Fruit fly (Drosophila melanogaster) whole organism, pupa: ENCODE measurements around the gene vri.

Experiments
- CG10348 ChIP-seq: fragments of 200-800 bp; sonication (Bioruptor generic); IDR thresholded peaks from 2 replicates; pipeline ENCODE4 v1.3.6; 2022; ENCODE audit warnings: missing biosample characterization, missing genetic modification characterization
- CG12605 ChIP-seq: fragments of 200-800 bp; sonication (Bioruptor generic); IDR thresholded peaks from 2 replicates; pipeline ENCODE4 v1.3.6; 2022; ENCODE audit warnings: missing biosample characterization, missing genetic modification characterization
- CG13204 ChIP-seq: fragments of 200-800 bp; sonication (Bioruptor generic); optimal IDR thresholded peaks from 2 replicates; lab custom pipeline; 2018; ENCODE audit warnings: missing biosample characterization, mild to moderate bottlenecking, missing genetic modification characterization, moderate library complexity
- CG14655 ChIP-seq: fragments of 200-800 bp; sonication (Bioruptor generic); optimal IDR thresholded peaks from 3 replicates; lab custom pipeline; 2017; ENCODE audit warnings: mild to moderate bottlenecking, missing biosample characterization, missing genetic modification reagents, missing genetic modification characterization
- CG15710 ChIP-seq: fragments of 200-800 bp; sonication (Bioruptor generic); optimal IDR thresholded peaks from 2 replicates; lab custom pipeline; 2018; ENCODE audit warnings: missing biosample characterization, mild to moderate bottlenecking, missing genetic modification characterization, moderate library complexity
- CG17806 ChIP-seq: fragments of 200-800 bp; sonication (Bioruptor generic); optimal IDR thresholded peaks from 2 replicates; lab custom pipeline; 2018; ENCODE audit warnings: missing biosample characterization, mild to moderate bottlenecking, missing genetic modification characterization, moderate library complexity
- CG32121 ChIP-seq: fragments of 200-800 bp; sonication (Bioruptor generic); IDR thresholded peaks from 2 replicates; pipeline ENCODE4 v1.3.6; 2022; ENCODE audit warnings: missing biosample characterization, missing genetic modification characterization
- CG34367 ChIP-seq: fragments of 200-800 bp; sonication (Bioruptor generic); optimal IDR thresholded peaks from 2 replicates; lab custom pipeline; 2018; ENCODE audit warnings: missing biosample characterization, mild to moderate bottlenecking, missing genetic modification characterization
- CG4496 ChIP-seq: fragments of 200-800 bp; sonication (Bioruptor generic); IDR thresholded peaks from 3 replicates; pipeline ENCODE4 v1.3.6; 2022; ENCODE audit warnings: missing biosample characterization, missing genetic modification characterization
- CG8159 ChIP-seq: fragments of 200-800 bp; sonication (Bioruptor generic); optimal IDR thresholded peaks from 3 replicates; lab custom pipeline; 2018; ENCODE audit warnings: missing biosample characterization, mild to moderate bottlenecking, missing genetic modification characterization, moderate library complexity
- CG8301 ChIP-seq: fragments of 200-800 bp; sonication (Bioruptor generic); optimal IDR thresholded peaks from 2 replicates; lab custom pipeline; 2018; ENCODE audit warnings: missing biosample characterization, mild to moderate bottlenecking, missing genetic modification characterization
- CG9948 ChIP-seq: fragments of 200-800 bp; sonication (Bioruptor generic); optimal IDR thresholded peaks from 2 replicates; lab custom pipeline; 2018; ENCODE audit warnings: missing biosample characterization, mild to moderate bottlenecking, missing genetic modification characterization, moderate library complexity
- D1 ChIP-seq: fragments of 200-800 bp; sonication (Bioruptor generic); optimal IDR thresholded peaks from 2 replicates; lab custom pipeline; 2018; ENCODE audit warnings: missing biosample characterization, mild to moderate bottlenecking, missing genetic modification characterization, moderate library complexity
- EcR ChIP-seq: fragments of 200-800 bp; sonication (Bioruptor generic); optimal IDR thresholded peaks from 3 replicates; lab custom pipeline; 2019; ENCODE audit warnings: missing biosample characterization, missing genetic modification characterization, mild to moderate bottlenecking, moderate library complexity, missing genetic modification reagents
- Ets98B ChIP-seq: fragments of 200-800 bp; sonication (Bioruptor generic); IDR thresholded peaks from 2 replicates; pipeline ENCODE4 v1.3.6; 2022; ENCODE audit warnings: missing biosample characterization, missing genetic modification characterization
- Pif1A ChIP-seq: fragments of 200-800 bp; sonication (Bioruptor generic); optimal IDR thresholded peaks from 3 replicates; lab custom pipeline; 2016; ENCODE audit warnings: missing biosample characterization, missing genetic modification characterization
- Pif1B ChIP-seq: fragments of 200-800 bp; sonication (Bioruptor generic); optimal IDR thresholded peaks from 3 replicates; lab custom pipeline; 2016; ENCODE audit warnings: missing biosample characterization, missing genetic modification characterization
- Snoo ChIP-seq: fragments of 200-800 bp; sonication (Bioruptor generic); optimal IDR thresholded peaks from 3 replicates; lab custom pipeline; 2017; ENCODE audit warnings: missing biosample characterization, mild to moderate bottlenecking, missing genetic modification characterization, inconsistent platforms
- fd96Ca ChIP-seq: fragments of 200-800 bp; sonication (Bioruptor generic); IDR thresholded peaks from 3 replicates; pipeline ENCODE4 v1.3.6; 2022; ENCODE audit warnings: missing biosample characterization, missing genetic modification characterization
- gl ChIP-seq: fragments of 200-800 bp; sonication (Bioruptor generic); optimal IDR thresholded peaks from 2 replicates; lab custom pipeline; 2018; ENCODE audit warnings: missing biosample characterization, mild to moderate bottlenecking, missing genetic modification characterization
- rn ChIP-seq: fragments of 200-800 bp; sonication (Bioruptor generic); IDR thresholded peaks from 2 replicates; pipeline ENCODE4 v1.3.6; 2022; ENCODE audit warnings: missing biosample characterization, missing genetic modification characterization

vri gene

DNA sequence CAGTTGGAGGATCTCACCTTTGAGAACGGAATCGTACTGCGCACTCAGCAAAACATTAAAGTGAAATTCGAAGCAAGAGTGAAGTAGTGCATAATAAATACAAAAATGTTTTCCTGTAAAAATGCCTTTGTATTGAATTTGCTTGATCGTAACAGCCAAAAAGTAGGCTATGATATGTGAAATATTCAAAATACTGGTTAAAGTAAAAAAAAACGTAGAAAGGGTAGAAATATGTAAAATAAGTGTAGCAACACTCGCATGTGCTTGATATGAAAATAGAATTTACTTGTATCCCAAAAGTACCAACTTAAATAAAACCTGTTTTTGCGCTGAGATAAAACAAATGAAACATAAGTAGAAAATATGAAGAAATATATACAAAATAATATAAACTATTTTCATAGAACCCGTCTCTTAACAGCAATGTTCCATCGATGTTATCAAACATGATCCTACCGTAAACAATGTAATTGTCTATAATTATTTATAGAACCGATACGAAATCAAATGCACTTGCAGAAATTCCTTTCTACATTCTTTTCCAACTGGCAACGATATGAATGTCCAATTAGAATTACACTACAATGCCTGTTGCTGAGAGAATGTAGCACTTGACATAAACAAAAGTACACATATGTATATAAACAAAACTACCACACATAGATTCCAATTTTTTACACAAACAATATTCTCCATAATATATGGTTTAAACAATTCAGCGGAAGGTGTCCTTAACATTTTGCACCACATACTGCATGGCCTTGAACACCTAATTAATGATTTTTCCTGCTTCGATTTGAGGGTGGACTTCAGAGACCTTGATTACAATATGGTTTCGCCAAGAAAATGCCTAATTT, 18.3 kb upstream of the vri start:
- TF ChIP-seq rn (GFP tag; lab: Robert Waterston, UW) (no peak), CG8301 (tag; lab: Kevin White, UChicago) (peak; percentile 40), CG9948 (peak; percentile 18), Pif1B (peak; percentile 28), fd96Ca (no peak), CG10348 (GFP tag; lab: Robert Waterston, UW) (no peak), CG17806 (peak; percentile 33), EcR (GFP tag; lab: Kevin White, UChicago) (no peak), CG4496 (GFP tag; lab: Robert Waterston, UW) (no peak), D1 (tag; lab: Kevin White, UChicago) (no peak), CG12605 (GFP tag; lab: Robert Waterston, UW) (no peak), CG13204 (no peak), CG8159 (no peak), Pif1A (GFP tag; lab: Kevin White, UChicago) (no peak), CG15710 (tag; lab: Kevin White, UChicago) (no peak), Snoo (tag; lab: Kevin White, UChicago) (no peak), CG34367 (peak; percentile 8)

DNA sequence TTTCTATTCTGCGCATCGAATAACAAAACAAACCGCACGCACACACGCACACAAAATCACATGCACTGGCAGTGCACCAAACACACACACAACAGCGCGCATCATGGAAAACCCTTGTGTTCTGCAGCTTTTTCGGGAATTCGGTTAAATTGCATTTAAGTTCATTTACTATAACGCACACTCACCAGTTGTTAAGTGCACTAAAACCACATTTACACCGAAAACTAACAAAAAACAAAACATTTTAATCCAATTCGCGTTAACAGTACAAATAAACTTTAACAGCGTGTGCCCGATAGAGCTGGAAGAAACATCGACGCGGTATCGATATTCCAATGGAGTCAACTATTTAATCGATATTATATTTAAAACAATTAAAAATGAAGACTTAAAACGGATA, 17.7 kb upstream of the vri start, which contains the start of gene tkv:
TSS of gene tkv (minus strand) at position 304 of the 400 bp plus-strand sequence.
- TF ChIP-seq CG8159 (no peak), CG9948 (no peak), CG32121 (GFP tag; lab: Robert Waterston, UW) (no peak), CG17806 (no peak), CG10348 (GFP tag; lab: Robert Waterston, UW) (no peak), CG14655 (no peak), CG4496 (GFP tag; lab: Robert Waterston, UW) (no peak), gl (tag; lab: Kevin White, UChicago) (no peak), rn (GFP tag; lab: Robert Waterston, UW) (no peak), Ets98B (GFP tag; lab: Robert Waterston, UW) (no peak), CG12605 (GFP tag; lab: Robert Waterston, UW) (no peak), Pif1B (no peak), D1 (tag; lab: Kevin White, UChicago) (no peak), CG13204 (no peak), CG34367 (no peak)
- TF ChIP-seq, all 21 proteins: peak for 0

DNA sequence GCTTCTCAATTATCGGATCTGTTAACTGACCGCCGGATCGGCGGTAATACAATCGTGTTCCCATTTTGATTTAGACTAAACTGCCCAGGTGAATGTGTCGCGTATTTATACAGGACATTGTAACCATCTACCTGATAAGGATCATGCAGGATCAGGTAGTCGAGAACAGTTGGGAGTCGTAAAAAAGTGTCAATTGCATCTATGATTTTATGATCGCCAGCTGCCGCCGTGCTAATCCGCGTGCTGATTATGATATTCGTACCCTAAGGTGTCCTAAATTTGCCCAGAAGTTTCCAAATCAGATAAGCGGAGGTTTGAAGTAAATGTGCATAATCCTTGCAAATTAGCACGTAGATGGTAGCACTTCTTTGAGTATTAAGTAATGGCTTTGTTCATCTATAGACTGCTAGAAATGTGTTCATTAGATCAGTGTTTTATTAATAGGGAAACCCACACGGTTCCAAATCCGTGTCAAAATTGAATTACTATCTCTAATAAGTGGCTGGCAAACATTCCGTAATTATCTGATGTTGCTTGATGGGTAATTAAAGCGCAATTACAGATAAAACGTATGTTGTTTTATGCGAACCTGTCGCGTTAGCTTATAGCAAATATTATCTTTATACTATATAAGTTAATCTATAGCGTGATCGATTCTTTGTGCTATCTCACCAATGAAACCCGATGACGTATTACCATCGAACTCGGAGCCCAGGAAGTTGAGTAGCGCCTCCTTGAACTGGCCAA, 11.3 kb upstream of the vri start:
- no peak for TF ChIP-seq CG4496 (GFP tag; lab: Robert Waterston, UW)
- TF ChIP-seq EcR (GFP tag; lab: Kevin White, UChicago) = no peak
- no peak for TF ChIP-seq Pif1B
- no peak for TF ChIP-seq CG8159
- no peak for TF ChIP-seq CG10348 (GFP tag; lab: Robert Waterston, UW)
- no peak for TF ChIP-seq CG17806
- no peak for TF ChIP-seq CG34367
- TF ChIP-seq gl (tag; lab: Kevin White, UChicago) = no peak
- TF ChIP-seq CG8301 (tag; lab: Kevin White, UChicago) = no peak
- no peak for TF ChIP-seq Snoo (tag; lab: Kevin White, UChicago)
- no peak for TF ChIP-seq CG15710 (tag; lab: Kevin White, UChicago)
- no peak for TF ChIP-seq CG14655
- TF ChIP-seq, all 21 proteins: peak for 0

DNA sequence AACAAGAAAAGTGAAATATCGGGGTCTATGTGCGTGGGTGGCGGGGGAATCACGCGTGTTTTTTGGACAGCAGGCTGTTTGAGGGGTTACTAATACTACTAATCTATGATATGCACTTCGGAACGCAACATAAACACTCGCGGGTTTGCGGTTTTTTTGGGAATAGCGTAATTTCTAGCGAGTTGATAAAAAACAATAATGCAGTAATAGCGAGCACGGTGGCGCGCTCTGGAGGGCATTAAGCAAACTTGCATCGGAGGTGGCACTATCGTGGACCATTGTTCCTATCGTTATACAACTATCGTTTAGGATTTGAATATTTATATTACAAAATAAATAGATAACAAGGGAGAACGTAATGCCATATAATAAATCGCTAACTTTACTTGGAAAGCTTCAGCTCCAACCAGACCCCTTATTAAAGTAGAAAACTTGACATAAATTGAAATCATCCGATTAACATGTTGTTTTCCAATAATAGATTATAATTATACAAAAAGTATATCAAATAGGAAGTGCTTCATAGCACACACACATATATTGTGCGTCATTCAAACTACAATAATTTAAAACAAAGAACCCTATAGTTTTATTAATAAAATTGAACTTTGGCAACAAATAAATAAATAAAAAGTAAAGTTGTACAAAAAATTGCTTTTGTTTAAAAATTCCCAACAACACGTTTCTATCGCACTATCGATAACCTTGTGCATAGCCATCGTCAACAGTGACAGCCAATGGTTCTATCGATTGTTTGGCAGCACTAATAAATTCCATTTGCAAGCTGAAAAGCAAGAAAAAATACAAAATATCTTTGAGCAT, 10.2 kb upstream of the vri start, which contains the start of the genes Nin and Bub1:
TSS of gene Nin (minus strand) at position 240 of the 822 bp plus-strand sequence.
TSS of gene Bub1 (plus strand) at position 557 of the 822 bp plus-strand sequence.
- TF ChIP-seq Pif1B (no peak), CG12605 (GFP tag; lab: Robert Waterston, UW) (no peak), CG9948 (no peak), CG14655 (no peak), fd96Ca (no peak), CG13204 (no peak), Snoo (tag; lab: Kevin White, UChicago) (no peak), CG10348 (GFP tag; lab: Robert Waterston, UW) (no peak), rn (GFP tag; lab: Robert Waterston, UW) (0 out of 2 replicates have a peak, but pooled peaks have one; percentile 8), gl (tag; lab: Kevin White, UChicago) (peak; percentile 2), CG15710 (tag; lab: Kevin White, UChicago) (peak; percentile 27)
- TF ChIP-seq, all 21 proteins: peak for 3

DNA sequence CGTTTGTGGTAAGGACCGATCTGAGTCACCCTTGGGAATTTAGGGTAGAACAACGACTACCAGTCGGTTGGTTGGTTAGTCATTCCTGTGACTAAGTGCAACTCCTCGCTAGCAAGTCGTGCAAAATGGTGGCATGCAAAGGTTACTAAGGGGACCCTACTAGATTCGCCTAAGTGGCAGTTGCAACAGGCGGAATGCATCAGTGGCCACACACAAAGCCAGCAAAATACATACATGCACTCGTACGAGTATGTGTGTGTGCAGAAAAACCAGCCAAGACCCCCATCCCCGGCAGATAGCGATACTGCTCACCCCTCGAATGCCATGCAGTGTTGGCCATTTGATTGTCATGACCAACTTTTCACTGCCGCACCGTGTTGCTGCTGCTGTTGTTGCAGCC, 3.9 kb upstream of the vri start:
- TF ChIP-seq CG32121 (GFP tag; lab: Robert Waterston, UW) (0 out of 2 replicates have a peak, but pooled peaks have one; percentile 10), D1 (tag; lab: Kevin White, UChicago) (no peak), CG14655 (no peak), CG13204 (no peak), fd96Ca (no peak; the same call in 2 of the 3 replicates), gl (tag; lab: Kevin White, UChicago) (no peak), CG8301 (tag; lab: Kevin White, UChicago) (no peak), EcR (GFP tag; lab: Kevin White, UChicago) (peak; percentile 65), CG15710 (tag; lab: Kevin White, UChicago) (no peak), CG4496 (GFP tag; lab: Robert Waterston, UW) (0 out of 3 replicates have a peak, but pooled peaks have one; percentile 27)
- TF ChIP-seq, all 21 proteins: peak for 3
